Fruit fly (Drosophila melanogaster): Measurements from ENCODE around the gene TTLL3A.

Gene TTLL3A

DNA sequence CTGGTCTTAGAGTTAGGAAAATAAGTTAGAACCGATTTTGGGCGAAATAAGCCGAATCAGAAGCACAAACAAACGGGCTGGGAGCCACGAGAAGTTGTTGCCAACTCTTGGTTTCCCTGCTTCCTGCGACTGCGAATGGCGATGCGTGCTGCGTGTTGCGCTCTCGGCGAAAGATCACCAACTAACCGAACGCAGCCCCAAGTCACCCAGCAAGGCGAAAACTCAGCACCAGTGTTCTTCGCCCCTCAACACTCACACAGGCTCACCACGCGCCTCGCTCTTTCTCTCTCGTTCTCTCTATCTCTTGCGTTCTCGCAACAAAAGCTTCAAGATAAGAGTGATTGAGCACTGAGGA lies 46.7 kb upstream of the TTLL3A start, which contains the start of gene nrv1 (continued):
- peak; percentile 32; the same call in 1 of the 2 replicates for TF ChIP-seq tna (GFP tag; IDR thresholded peaks at IDR 0.05; ENCODE audit: partially characterized antibody)
- TF ChIP-seq CG4424 (GFP tag; optimal IDR thresholded peaks at IDR 0.05), result no peak
- no peak for TF ChIP-seq esg (GFP tag; conservative IDR thresholded peaks at IDR 0.05)
- peak; percentile 75 for TF ChIP-seq HLHmδ (GFP tag; optimal IDR thresholded peaks at IDR 0.05)
- peak; percentile 69 for TF ChIP-seq bbx (GFP tag; IDR thresholded peaks at IDR 0.05; ENCODE audit: partially characterized antibody)
- TF ChIP-seq Dek (tag; optimal IDR thresholded peaks at IDR 0.05), result no peak
- TF ChIP-seq Trl (optimal IDR thresholded peaks at IDR 0.05), result peak; percentile 78 to 86
- no peak for TF ChIP-seq Trl (GFP tag; optimal IDR thresholded peaks at IDR 0.05)
- TF ChIP-seq Opbp (GFP tag; IDR thresholded peaks at IDR 0.05; ENCODE audit: partially characterized antibody), result 0 out of 3 replicates have a peak, but pooled peaks have one; percentile 29
- no peak for TF ChIP-seq sens-2 (GFP tag; IDR thresholded peaks at IDR 0.05)
- TF ChIP-seq ro (GFP tag; IDR thresholded peaks at IDR 0.05), result no peak
- peak; percentile 56; the same call in 1 of the 2 replicates for TF ChIP-seq amos (GFP tag; IDR thresholded peaks at IDR 0.05; ENCODE audit: partially characterized antibody)
- no peak for TF ChIP-seq CG18599 (GFP tag; optimal IDR thresholded peaks at IDR 0.05)
- 0 out of 3 replicates have a peak, but pooled peaks have one; percentile 12 for TF ChIP-seq mld (GFP tag; IDR thresholded peaks at IDR 0.05; ENCODE audit: partially characterized antibody)

DNA sequence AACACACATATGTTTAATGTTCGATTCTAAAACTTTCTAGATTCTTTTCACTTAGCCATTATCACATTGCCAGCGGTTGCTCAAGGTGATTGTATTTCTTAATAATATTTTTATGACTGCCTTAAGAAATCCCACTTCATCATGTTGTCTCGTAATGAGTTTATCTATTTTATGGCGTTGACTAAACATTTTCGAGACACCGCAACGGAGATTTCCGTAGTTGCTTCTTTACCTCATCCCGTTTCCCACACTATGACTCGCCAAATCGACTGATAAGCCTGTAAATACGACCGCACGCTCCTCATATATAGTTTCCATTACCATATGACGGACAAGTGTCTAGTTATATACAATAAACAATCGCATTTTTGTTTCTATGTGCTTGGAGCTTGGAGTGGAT lies 45.6 kb upstream of the TTLL3A start:
- TF ChIP-seq CG10654 (GFP tag; optimal IDR thresholded peaks at IDR 0.05) (no peak), CG18262 (tag; optimal IDR thresholded peaks at IDR 0.05) (no peak), gsb (GFP tag; IDR thresholded peaks at IDR 0.05) (no peak), ind (GFP tag; optimal IDR thresholded peaks at IDR 0.05) (no peak), CG16813 (GFP tag; IDR thresholded peaks at IDR 0.05; ENCODE audit: partially characterized antibody) (no peak), slp2 (GFP tag; optimal IDR thresholded peaks at IDR 0.05) (no peak), CG2202 (tag; optimal IDR thresholded peaks at IDR 0.05) (no peak), Med (GFP tag) (peak; percentile 27), gro (GFP tag; optimal IDR thresholded peaks at IDR 0.05) (no peak), CG10462 (GFP tag; optimal IDR thresholded peaks at IDR 0.05) (no peak), Lpt (GFP tag; optimal IDR thresholded peaks at IDR 0.05) (no peak), CG12659 (GFP tag; optimal IDR thresholded peaks at IDR 0.05) (no peak), dmrt99B (tag; optimal IDR thresholded peaks at IDR 0.05) (no peak), CG2712 (tag; optimal IDR thresholded peaks at IDR 0.05) (no peak), Opbp (GFP tag; IDR thresholded peaks at IDR 0.05; ENCODE audit: partially characterized antibody) (no peak), Pdp1 (GFP tag; optimal IDR thresholded peaks at IDR 0.05) (peak in 1 of 2 experiments; percentile 29), CG17328 (GFP tag; IDR thresholded peaks at IDR 0.05) (no peak), ham (GFP tag; IDR thresholded peaks at IDR 0.05) (no peak), CG11456 (GFP tag; IDR thresholded peaks at IDR 0.05) (no peak), CG14667 (GFP tag; IDR thresholded peaks at IDR 0.05) (no peak), CG1792 (GFP tag; optimal IDR thresholded peaks at IDR 0.05) (no peak), CG11247 (GFP tag; IDR thresholded peaks at IDR 0.05) (no peak), CG3163 (GFP tag; optimal IDR thresholded peaks at IDR 0.05) (no peak), CG7987 (GFP tag; optimal IDR thresholded peaks at IDR 0.05) (no peak), oc (tag; optimal IDR thresholded peaks at IDR 0.05) (no peak), CG14965 (GFP tag; optimal IDR thresholded peaks at IDR 0.05; ENCODE audit: borderline replicate concordance) (no peak), CG13894 (tag; optimal IDR thresholded peaks at IDR 0.05) (peak; percentile 4), CG10565 (GFP tag; optimal IDR thresholded peaks at IDR 0.05) (no peak), her (GFP tag; optimal IDR thresholded peaks at IDR 0.05) (no peak), YL-1 (GFP tag; optimal IDR thresholded peaks at IDR 0.05) (no peak), CG17186 (GFP tag; optimal IDR thresholded peaks at IDR 0.05) (no peak), CG1603 (tag; optimal IDR thresholded peaks at IDR 0.05) (no peak), CG11560 (tag; IDR thresholded peaks at IDR 0.05) (no peak), gsb-n (tag; optimal IDR thresholded peaks at IDR 0.05) (no peak), CG34376 (GFP tag; optimal IDR thresholded peaks at IDR 0.05) (no peak), Sox102F (GFP tag; optimal IDR thresholded peaks at IDR 0.05) (no peak), ac (GFP tag; optimal IDR thresholded peaks at IDR 0.05) (no peak), sens-2 (GFP tag; IDR thresholded peaks at IDR 0.05) (no peak)
